Worm (Caenorhabditis elegans) whole organism, L2 larva: ENCODE results near the gene sru-16.
A peak's percentile ranks its signal among the peaks of the same experiment; 100 is the strongest.

Experiments used
- C34F6.9 ChIP-seq: fragments of 150-350 bp; optimal IDR thresholded peaks from 2 replicates; lab custom pipeline; 2014; ENCODE audit warnings: missing biosample characterization, missing genetic modification characterization
- R02D3.7 ChIP-seq: fragments of 150-350 bp; optimal IDR thresholded peaks from 2 replicates; lab custom pipeline; 2014; ENCODE audit warnings: missing biosample characterization, missing genetic modification characterization
- Y55F3AM.14 ChIP-seq: fragments of 200-800 bp; sonication (Bioruptor generic); optimal IDR thresholded peaks from 2 replicates; lab custom pipeline; 2018; ENCODE audit warnings: mild to moderate bottlenecking, missing genetic modification characterization, missing compliant biosample characterization
- ZK546.5 ChIP-seq: sonication (generic microtip); optimal IDR thresholded peaks from 2 replicates; lab custom pipeline; 2017; ENCODE audit warnings: missing biosample characterization, missing genetic modification characterization
- alr-1 ChIP-seq: fragments of 150-350 bp; optimal IDR thresholded peaks from 2 replicates; lab custom pipeline; 2014; ENCODE audit warnings: missing biosample characterization, missing genetic modification characterization
- ceh-16 ChIP-seq: fragments of 150-350 bp; optimal IDR thresholded peaks from 2 replicates; lab custom pipeline; 2014; ENCODE audit warnings: missing biosample characterization, missing genetic modification characterization
- ceh-82 ChIP-seq: fragments of 150-350 bp; optimal IDR thresholded peaks from 2 replicates; lab custom pipeline; 2014; ENCODE audit warnings: missing biosample characterization, missing genetic modification characterization
- crh-2 ChIP-seq: sonication (generic microtip); optimal IDR thresholded peaks from 2 replicates; lab custom pipeline; 2017; ENCODE audit warnings: missing biosample characterization, missing genetic modification characterization
- dmd-4 ChIP-seq: sonication (generic microtip); optimal IDR thresholded peaks from 2 replicates; lab custom pipeline; 2017; ENCODE audit warnings: missing biosample characterization, missing genetic modification characterization
- egl-27 ChIP-seq: sonication (generic microtip); optimal IDR thresholded peaks from 3 replicates; lab custom pipeline; 2017; ENCODE audit warnings: missing biosample characterization, missing genetic modification reagents, missing genetic modification characterization
- elt-1 ChIP-seq: fragments of 150-350 bp; optimal IDR thresholded peaks from 2 replicates; lab custom pipeline; 2014; ENCODE audit warnings: missing biosample characterization, missing genetic modification characterization
- elt-3 ChIP-seq: sonication (generic microtip); optimal IDR thresholded peaks from 2 replicates; lab custom pipeline; 2017; ENCODE audit warnings: missing biosample characterization, missing genetic modification characterization
- fos-1 ChIP-seq: fragments of 150-350 bp; optimal IDR thresholded peaks from 2 replicates; lab custom pipeline; 2014; ENCODE audit warnings: missing biosample characterization, missing genetic modification characterization
- gmeb-1 ChIP-seq: fragments of 150-350 bp; optimal IDR thresholded peaks from 2 replicates; lab custom pipeline; 2014; ENCODE audit warnings: missing biosample characterization, missing genetic modification characterization
- lin-11 ChIP-seq: fragments of 150-350 bp; sonication (generic microtip); optimal IDR thresholded peaks from 2 replicates; lab custom pipeline; 2014; ENCODE audit warnings: missing biosample characterization, missing genetic modification characterization, inconsistent platforms, mixed read lengths
- lin-13 ChIP-seq: fragments of 150-350 bp; optimal IDR thresholded peaks from 2 replicates; lab custom pipeline; 2014; ENCODE audit warnings: missing biosample characterization, missing genetic modification reagents, missing genetic modification characterization
- mab-5 ChIP-seq: fragments of 150-350 bp; optimal IDR thresholded peaks from 2 replicates; lab custom pipeline; 2014; ENCODE audit warnings: missing biosample characterization, missing genetic modification characterization
- mdl-1 ChIP-seq, 2 experiments: fragments of 150-350 bp in 1 of 2; sonication (generic microtip) in 1 of 2; optimal IDR thresholded peaks; 2 replicates each; lab custom pipeline; 2017; ENCODE audit warnings: missing biosample characterization in 2 of 2, missing genetic modification characterization in 2 of 2
- nhr-129 ChIP-seq: fragments of 150-350 bp; optimal IDR thresholded peaks from 2 replicates; lab custom pipeline; 2014; ENCODE audit warnings: missing biosample characterization, missing genetic modification characterization
- nhr-23 ChIP-seq: fragments of 150-350 bp; optimal IDR thresholded peaks from 2 replicates; lab custom pipeline; 2014; ENCODE audit warnings: missing biosample characterization, missing genetic modification reagents, missing genetic modification characterization
- nhr-6 ChIP-seq: fragments of 150-350 bp; optimal IDR thresholded peaks from 2 replicates; lab custom pipeline; 2014; ENCODE audit warnings: missing biosample characterization, missing genetic modification characterization
- nhr-77 ChIP-seq: fragments of 150-350 bp; optimal IDR thresholded peaks from 2 replicates; lab custom pipeline; 2014; ENCODE audit warnings: missing biosample characterization, missing genetic modification characterization
- sem-4 ChIP-seq: fragments of 150-350 bp; optimal IDR thresholded peaks from 2 replicates; lab custom pipeline; 2014; ENCODE audit warnings: missing biosample characterization, missing genetic modification reagents, missing genetic modification characterization
- skn-1 ChIP-seq: sonication (generic microtip); optimal IDR thresholded peaks from 2 replicates; lab custom pipeline; 2017; ENCODE audit warnings: missing biosample characterization, missing genetic modification characterization
- sma-9 ChIP-seq, 2 experiments: fragments of 150-350 bp in 1 of 2; sonication (generic microtip) in 1 of 2; optimal IDR thresholded peaks; 2 replicates each; lab custom pipeline; 2014 to 2016; ENCODE audit warnings: missing genetic modification characterization in 2 of 2, mild to moderate bottlenecking in 1 of 2, missing biosample characterization in 1 of 2, missing compliant biosample characterization in 1 of 2, missing genetic modification reagents in 1 of 2, moderate library complexity in 1 of 2
- snpc-4 ChIP-seq: fragments of 150-350 bp; optimal IDR thresholded peaks from 2 replicates; lab custom pipeline; 2014; ENCODE audit warnings: missing biosample characterization, missing genetic modification characterization
- unc-55 ChIP-seq: fragments of 150-350 bp; sonication (generic microtip); optimal IDR thresholded peaks from 3 replicates; lab custom pipeline; 2014; ENCODE audit warnings: missing biosample characterization, missing genetic modification reagents, missing genetic modification characterization
- unc-62 ChIP-seq: fragments of 150-350 bp; optimal IDR thresholded peaks from 2 replicates; lab custom pipeline; 2014; ENCODE audit warnings: missing biosample characterization, missing genetic modification reagents, missing genetic modification characterization
- zag-1 ChIP-seq: fragments of 150-350 bp; optimal IDR thresholded peaks from 2 replicates; lab custom pipeline; 2014; ENCODE audit warnings: missing biosample characterization, missing genetic modification characterization
- ztf-4 ChIP-seq: fragments of 150-350 bp; optimal IDR thresholded peaks from 2 replicates; lab custom pipeline; 2014; ENCODE audit warnings: missing biosample characterization, missing genetic modification characterization

The sru-16 gene

ce11 chrIV:13609755-13610154 is 30.7 kb downstream of the sru-16 start, which contains the start of gene C08F11.13:
Gene C08F11.13, minus strand, starts transcription at chrIV:13609892.
- TF ChIP-seq ceh-82 (tag; lab: Kevin White, UChicago), result no peak
- peak; percentile 12 for TF ChIP-seq nhr-129 (tag; lab: Kevin White, UChicago)
- TF ChIP-seq lin-13 (GFP tag; lab: Kevin White, UChicago), result no peak
- TF ChIP-seq nhr-6 (tag; lab: Kevin White, UChicago), result no peak
- TF ChIP-seq mdl-1 (tag; optimal IDR thresholded peaks at IDR 0.05; lab: Kevin White, UChicago), result no peak
- TF ChIP-seq unc-62 (GFP tag; lab: Kevin White, UChicago), result no peak
- no peak for TF ChIP-seq elt-3
- no peak for TF ChIP-seq skn-1
- no peak for TF ChIP-seq zag-1 (tag; lab: Kevin White, UChicago)
- TF ChIP-seq gmeb-1 (tag; lab: Kevin White, UChicago), result peak; percentile 18
- TF ChIP-seq Y55F3AM.14 (GFP tag; lab: Kevin White, UChicago), result no peak
- TF ChIP-seq fos-1 (tag; lab: Kevin White, UChicago), result peak; percentile 43
- TF ChIP-seq ztf-4 (tag; lab: Kevin White, UChicago), result no peak
- peak; percentile 60 for TF ChIP-seq sma-9 (GFP tag; optimal IDR thresholded peaks at IDR 0.05; lab: Kevin White, UChicago)
- TF ChIP-seq sma-9 (tag; optimal IDR thresholded peaks at IDR 0.05; lab: Kevin White, UChicago), result no peak
- TF ChIP-seq lin-11 (tag; lab: Kevin White, UChicago), result no peak
- no peak for TF ChIP-seq alr-1 (tag; lab: Kevin White, UChicago)
- no peak for TF ChIP-seq snpc-4 (tag; lab: Kevin White, UChicago)
- no peak for TF ChIP-seq nhr-77
- TF ChIP-seq sem-4, result no peak
- no peak for TF ChIP-seq C34F6.9
- no peak for TF ChIP-seq mab-5 (tag; lab: Kevin White, UChicago)
- no peak for TF ChIP-seq nhr-23 (tag; lab: Kevin White, UChicago)
- no peak for TF ChIP-seq egl-27 (tag; lab: Kevin White, UChicago)
- TF ChIP-seq, all 48 proteins: peak for 4

ce11 chrIV:13619203-13619602 is 40.1 kb downstream of the sru-16 start, which contains the start of gene C08F11.3:
Gene C08F11.3, plus strand, starts transcription at chrIV:13619503.
- TF ChIP-seq Y55F3AM.14 (GFP tag; lab: Kevin White, UChicago), result no peak

- TF ChIP-seq lin-13 (GFP tag; lab: Kevin White, UChicago), result no peak
- TF ChIP-seq sem-4, result no peak
- no peak for TF ChIP-seq nhr-129 (tag; lab: Kevin White, UChicago)
- TF ChIP-seq, all 48 proteins: peak for 0
Observed at ce11 chrIV:13623533-13623932, 44.5 kb downstream of the sru-16 start, which contains the start of gene C08F11.1. Gene C08F11.1, plus strand, starts transcription at chrIV:13623833.

- TF ChIP-seq gmeb-1 (tag; lab: Kevin White, UChicago), result no peak
- TF ChIP-seq zag-1 (tag; lab: Kevin White, UChicago), result no peak
- no peak for TF ChIP-seq fos-1 (tag; lab: Kevin White, UChicago)
- no peak for TF ChIP-seq crh-2 (tag; lab: Kevin White, UChicago)
- TF ChIP-seq ZK546.5 (tag; lab: Kevin White, UChicago), result no peak
- no peak for TF ChIP-seq unc-55 (GFP tag; lab: Kevin White, UChicago)
- TF ChIP-seq nhr-129 (tag; lab: Kevin White, UChicago), result no peak
- TF ChIP-seq nhr-6 (tag; lab: Kevin White, UChicago), result no peak
- no peak for TF ChIP-seq Y55F3AM.14 (GFP tag; lab: Kevin White, UChicago)
- TF ChIP-seq dmd-4 (tag; lab: Kevin White, UChicago), result no peak
- no peak for TF ChIP-seq ztf-4 (tag; lab: Kevin White, UChicago)
- TF ChIP-seq C34F6.9, result no peak
- TF ChIP-seq sma-9 (GFP tag; optimal IDR thresholded peaks at IDR 0.05; lab: Kevin White, UChicago), result no peak
- TF ChIP-seq sma-9 (tag; optimal IDR thresholded peaks at IDR 0.05; lab: Kevin White, UChicago), result no peak
- no peak for TF ChIP-seq nhr-23 (tag; lab: Kevin White, UChicago)
- no peak for TF ChIP-seq R02D3.7 (tag; lab: Kevin White, UChicago)
- TF ChIP-seq sem-4, result no peak
- TF ChIP-seq elt-1 (tag; lab: Kevin White, UChicago), result no peak
- no peak for TF ChIP-seq ceh-16 (tag; lab: Kevin White, UChicago)
Observed at ce11 chrIV:13626469-13626868, 47.4 kb downstream of the sru-16 start, which contains the start of gene sru-21. Gene sru-21, plus strand, starts transcription at chrIV:13626769.
